Fruit fly (Drosophila melanogaster): Measurements from ENCODE around the gene CG5217.
A peak's percentile ranks its signal among the peaks of the same experiment; 100 is the strongest.

dm6 chr3R:19225446-19225955 lies 22.4 kb downstream of the CG5217 start:
- TF ChIP-seq corto (GFP tag; optimal IDR thresholded peaks at IDR 0.05): no peak
- TF ChIP-seq Side (GFP tag; optimal IDR thresholded peaks at IDR 0.05): no peak
- TF ChIP-seq CG12299 (tag; optimal IDR thresholded peaks at IDR 0.05): no peak
- TF ChIP-seq Dbx (GFP tag; IDR thresholded peaks at IDR 0.05): no peak
- TF ChIP-seq CG12942 (GFP tag; optimal IDR thresholded peaks at IDR 0.05): no peak
- TF ChIP-seq Atf3 (GFP tag; optimal IDR thresholded peaks at IDR 0.05): no peak
- no peak for TF ChIP-seq sisA (GFP tag; IDR thresholded peaks at IDR 0.05)
- no peak for TF ChIP-seq br (optimal IDR thresholded peaks at IDR 0.05)
- no peak for TF ChIP-seq Gug (GFP tag; IDR thresholded peaks at IDR 0.05)
- TF ChIP-seq CG12071 (GFP tag; optimal IDR thresholded peaks at IDR 0.05): no peak
- peak; percentile 30; the same call in 1 of the 2 replicates for TF ChIP-seq rib (GFP tag; IDR thresholded peaks at IDR 0.05)
- TF ChIP-seq Ada2b (GFP tag; IDR thresholded peaks at IDR 0.05): no peak
- TF ChIP-seq NfI (GFP tag; optimal IDR thresholded peaks at IDR 0.05): no peak

Measured in whole organism, embryonic.